Fruit fly (Drosophila melanogaster): Measurements from ENCODE around the gene CG31917.

CG31917 gene

dm6 chr2L:5044892-5045619, 34.4 kb upstream of the CG31917 start (continued):
- no peak for TF ChIP-seq CG3995 (GFP tag; optimal IDR thresholded peaks at IDR 0.05)
- TF ChIP-seq CG6689 (GFP tag; IDR thresholded peaks at IDR 0.05) = peak; percentile 45; the same call in 1 of the 2 replicates
- TF ChIP-seq scrt (GFP tag; optimal IDR thresholded peaks at IDR 0.05) = no peak
- TF ChIP-seq CoRest (tag; optimal IDR thresholded peaks at IDR 0.05) = peak; percentile 49
- TF ChIP-seq sisA (GFP tag; IDR thresholded peaks at IDR 0.05) = peak; percentile 35; the same call in 1 of the 2 replicates
- TF ChIP-seq CG34224 (GFP tag; IDR thresholded peaks at IDR 0.05; ENCODE audit: partially characterized antibody) = no peak
- TF ChIP-seq bigmax (GFP tag; optimal IDR thresholded peaks at IDR 0.05) = no peak
- TF ChIP-seq CG8359 (GFP tag; optimal IDR thresholded peaks at IDR 0.05; ENCODE audit: borderline replicate concordance) = peak; percentile 52
- no peak for TF ChIP-seq Usf (GFP tag; optimal IDR thresholded peaks at IDR 0.05)
- TF ChIP-seq Ada2b (GFP tag; IDR thresholded peaks at IDR 0.05) = no peak
- TF ChIP-seq sob (GFP tag; IDR thresholded peaks at IDR 0.05) = no peak
- TF ChIP-seq Fer3 (tag; optimal IDR thresholded peaks at IDR 0.05) = peak; percentile 21
- 0 out of 2 replicates have a peak, but pooled peaks have one; percentile 26 for TF ChIP-seq Ptx1 (GFP tag; IDR thresholded peaks at IDR 0.05)
- no peak for TF ChIP-seq CG2129 (GFP tag; IDR thresholded peaks at IDR 0.05; ENCODE audit: partially characterized antibody)
- no peak for TF ChIP-seq CG3838 (GFP tag; optimal IDR thresholded peaks at IDR 0.05)
- TF ChIP-seq CG16813 (GFP tag; IDR thresholded peaks at IDR 0.05; ENCODE audit: partially characterized antibody) = no peak
- peak; percentile 24 for TF ChIP-seq run (tag; optimal IDR thresholded peaks at IDR 0.05)
- no peak for TF ChIP-seq hkb (optimal IDR thresholded peaks at IDR 0.05)
- TF ChIP-seq hkb (GFP tag; IDR thresholded peaks at IDR 0.05) = peak; percentile 55
- peak; percentile 86 for TF ChIP-seq CG17361 (GFP tag; IDR thresholded peaks at IDR 0.05)
- peak; percentile 32 for TF ChIP-seq slou (GFP tag; optimal IDR thresholded peaks at IDR 0.05)
- TF ChIP-seq CG1603 (tag; optimal IDR thresholded peaks at IDR 0.05) = peak; percentile 14
- no peak for TF ChIP-seq CG14860 (GFP tag; IDR thresholded peaks at IDR 0.05; ENCODE audit: partially characterized antibody)
- TF ChIP-seq Dref (GFP tag; IDR thresholded peaks at IDR 0.05) = no peak
- TF ChIP-seq fd102C (GFP tag; optimal IDR thresholded peaks at IDR 0.05) = no peak
- TF ChIP-seq CG34376 (GFP tag; optimal IDR thresholded peaks at IDR 0.05) = no peak
- peak; percentile 56 for TF ChIP-seq sens-2 (GFP tag; IDR thresholded peaks at IDR 0.05)
- TF ChIP-seq prd (optimal IDR thresholded peaks at IDR 0.05) = no peak
- TF ChIP-seq prd (GFP tag; IDR thresholded peaks at IDR 0.05) = peak; percentile 61; the same call in 1 of the 3 replicates
- TF ChIP-seq vvl (GFP tag; IDR thresholded peaks at IDR 0.05) = peak; percentile 27; the same call in 1 of the 2 replicates
- TF ChIP-seq ci (GFP tag; IDR thresholded peaks at IDR 0.05) = peak; percentile 85
- peak; percentile 53 for TF ChIP-seq cwo (GFP tag; optimal IDR thresholded peaks at IDR 0.05)
- TF ChIP-seq Opbp (GFP tag; IDR thresholded peaks at IDR 0.05; ENCODE audit: partially characterized antibody) = 0 out of 3 replicates have a peak, but pooled peaks have one; percentile 8
- peak; percentile 10 for TF ChIP-seq CG4820 (GFP tag; optimal IDR thresholded peaks at IDR 0.05)
- TF ChIP-seq CG17568 (GFP tag; optimal IDR thresholded peaks at IDR 0.05) = no peak
- TF ChIP-seq CG4328 (GFP tag; optimal IDR thresholded peaks at IDR 0.05) = peak; percentile 31
- no peak for TF ChIP-seq CG43689 (GFP tag; IDR thresholded peaks at IDR 0.05)
- peak; percentile 21 for TF ChIP-seq CG15011 (GFP tag; optimal IDR thresholded peaks at IDR 0.05)
- peak; percentile 63; the same call in 2 of the 3 replicates for TF ChIP-seq zfh1 (GFP tag; IDR thresholded peaks at IDR 0.05)
- peak; percentile 51 for TF ChIP-seq chn (GFP tag; optimal IDR thresholded peaks at IDR 0.05)
- TF ChIP-seq CG11456 (GFP tag; IDR thresholded peaks at IDR 0.05) = peak; percentile 79; the same call in 2 of the 3 replicates
- TF ChIP-seq ara (GFP tag; IDR thresholded peaks at IDR 0.05) = peak; percentile 53; the same call in 1 of the 2 replicates
- TF ChIP-seq dmrt11E (tag; optimal IDR thresholded peaks at IDR 0.05) = peak; percentile 31
- peak; percentile 13 for TF ChIP-seq CG12236 (GFP tag; optimal IDR thresholded peaks at IDR 0.05)
- no peak for TF ChIP-seq peb (GFP tag; IDR thresholded peaks at IDR 0.05)
- peak; percentile 46 for TF ChIP-seq dimm (GFP tag; IDR thresholded peaks at IDR 0.05)
- peak; percentile 61 for TF ChIP-seq fd96Cb (tag; optimal IDR thresholded peaks at IDR 0.05)
- TF ChIP-seq CG4424 (GFP tag; optimal IDR thresholded peaks at IDR 0.05) = peak; percentile 63
- no peak for TF ChIP-seq disco-r (GFP tag; optimal IDR thresholded peaks at IDR 0.05)

Measured in whole organism, embryonic.